Worm (Caenorhabditis elegans) whole organism, early embryonic: ENCODE measurements around the gene sul-1.

Experiments
- B0310.2 ChIP-seq: sonication (generic microtip); optimal IDR thresholded peaks from 2 replicates; lab custom pipeline; 2016; ENCODE audit warnings: mild to moderate bottlenecking, missing genetic modification characterization, missing compliant biosample characterization
- F13C5.2 ChIP-seq: sonication (generic microtip); optimal IDR thresholded peaks from 2 replicates; lab custom pipeline; 2017; ENCODE audit warnings: mild to moderate bottlenecking, missing genetic modification characterization, inconsistent platforms, missing compliant biosample characterization
- aly-1 ChIP-seq: sonication (generic microtip); optimal IDR thresholded peaks from 2 replicates; lab custom pipeline; 2016; ENCODE audit warnings: missing genetic modification characterization, missing compliant biosample characterization
- ama-1 ChIP-seq: fragments of 150-350 bp; optimal IDR thresholded peaks from 2 replicates; lab custom pipeline; 2014
- ceh-13 ChIP-seq: fragments of 200-800 bp; sonication (Bioruptor generic); optimal IDR thresholded peaks from 2 replicates; lab custom pipeline; 2018; ENCODE audit warnings: mild to moderate bottlenecking, missing genetic modification characterization, missing compliant biosample characterization
- ceh-36 ChIP-seq: sonication (generic microtip); optimal IDR thresholded peaks from 2 replicates; lab custom pipeline; 2016; ENCODE audit warnings: missing genetic modification characterization, inconsistent platforms, missing compliant biosample characterization
- ets-7 ChIP-seq: sonication (generic microtip); optimal IDR thresholded peaks from 2 replicates; lab custom pipeline; 2016; ENCODE audit warnings: missing genotype, missing genetic modification characterization, missing compliant biosample characterization
- flt-1 ChIP-seq: fragments of 200-800 bp; sonication (Bioruptor generic); IDR thresholded peaks from 2 replicates; pipeline ENCODE4 v1.3.6; 2022; ENCODE audit warnings: missing genetic modification characterization, missing compliant biosample characterization
- hmbx-1 ChIP-seq: sonication (generic microtip); optimal IDR thresholded peaks from 2 replicates; lab custom pipeline; 2016; ENCODE audit warnings: mild to moderate bottlenecking, missing genetic modification characterization, missing compliant biosample characterization
- hmg-4 ChIP-seq: fragments of 200-800 bp; sonication (Bioruptor generic); optimal IDR thresholded peaks from 2 replicates; lab custom pipeline; 2018; ENCODE audit warnings: mild to moderate bottlenecking, missing genetic modification characterization, missing compliant biosample characterization
- hnd-1 ChIP-seq: sonication (generic microtip); optimal IDR thresholded peaks from 2 replicates; lab custom pipeline; 2016; ENCODE audit warnings: missing genetic modification characterization, missing compliant biosample characterization
- pes-1 ChIP-seq: fragments of 200-800 bp; sonication (Bioruptor generic); IDR thresholded peaks from 2 replicates; pipeline ENCODE4 v1.3.6; 2022; ENCODE audit warnings: missing genetic modification reagents, missing genetic modification characterization, missing compliant biosample characterization
- scrt-1 ChIP-seq: fragments of 200-800 bp; sonication (Bioruptor generic); IDR thresholded peaks from 2 replicates; pipeline ENCODE4 v1.3.6; 2022; ENCODE audit warnings: missing genetic modification characterization, missing compliant biosample characterization
- sea-1 ChIP-seq: fragments of 200-800 bp; sonication (Bioruptor generic); conservative IDR thresholded peaks from 2 replicates; pipeline ENCODE4 v1.3.6; 2022; ENCODE audit warnings: missing genetic modification characterization, missing compliant biosample characterization
- tbx-11 ChIP-seq: fragments of 200-800 bp; sonication (Bioruptor generic); IDR thresholded peaks from 2 replicates; pipeline ENCODE4 v1.3.6; 2022; ENCODE audit warnings: missing genetic modification characterization, missing compliant biosample characterization
- tbx-37 ChIP-seq: fragments of 200-800 bp; sonication (Bioruptor generic); conservative IDR thresholded peaks from 2 replicates; pipeline ENCODE4 v1.3.6; 2022; ENCODE audit warnings: missing genetic modification reagents, missing genetic modification characterization, missing compliant biosample characterization
- tra-4 ChIP-seq: sonication (generic microtip); optimal IDR thresholded peaks from 2 replicates; lab custom pipeline; 2017; ENCODE audit warnings: missing genetic modification characterization, missing compliant biosample characterization

sul-1 gene

ce11 chrX:3247768-3248167 is 22.9 kb downstream of the sul-1 start:
- TF ChIP-seq tbx-37 (GFP tag; lab: Robert Waterston, UW) (no peak), aly-1 (no peak), hnd-1 (no peak), ets-7 (no peak), hmbx-1 (tag; lab: Kevin White, UChicago) (no peak), sea-1 (no peak), B0310.2 (tag; lab: Kevin White, UChicago) (no peak), ama-1 (no peak), tbx-11 (GFP tag; lab: Robert Waterston, UW) (no peak), F13C5.2 (no peak), flt-1 (GFP tag; lab: Robert Waterston, UW) (no peak), pes-1 (no peak), tra-4 (tag; lab: Kevin White, UChicago) (no peak), ceh-36 (tag; lab: Kevin White, UChicago) (no peak), ceh-13 (no peak), hmg-4 (GFP tag; lab: Kevin White, UChicago) (no peak), scrt-1 (GFP tag; lab: Robert Waterston, UW) (no peak)

DNA sequence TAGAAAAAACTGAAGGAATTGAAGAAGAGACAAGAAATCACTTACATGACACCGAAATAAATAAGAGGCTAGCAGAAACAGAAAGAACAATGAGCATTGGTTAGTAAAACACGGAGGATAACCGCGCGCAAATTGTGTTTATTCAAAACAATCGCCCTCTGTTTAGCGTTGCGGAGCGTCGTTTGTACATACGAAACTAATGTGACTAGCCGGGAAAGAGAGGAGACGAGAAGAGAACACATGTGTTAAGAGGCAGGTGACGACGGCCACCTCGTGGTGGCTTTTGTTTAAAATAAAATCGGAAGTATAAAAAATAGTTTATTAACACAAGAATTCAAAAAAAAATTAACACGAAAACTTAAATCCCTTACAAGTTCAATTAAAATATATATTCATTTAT is 24.9 kb downstream of the sul-1 start, which contains the start of gene F40F4.7:
F40F4.7 (minus strand) TSS at position 122 of the 400 bp plus-strand sequence.
- TF ChIP-seq hmg-4 (GFP tag; lab: Kevin White, UChicago) (peak; percentile 8), ets-7 (no peak), F13C5.2 (peak; percentile 67)

ce11 chrX:3244402-3244801 is 26.3 kb downstream of the sul-1 start:
- no peak for TF ChIP-seq F13C5.2
- no peak for TF ChIP-seq aly-1
- TF ChIP-seq ceh-13 = no peak
- TF ChIP-seq hmg-4 (GFP tag; lab: Kevin White, UChicago) = no peak
- TF ChIP-seq hnd-1 = no peak
- no peak for TF ChIP-seq flt-1 (GFP tag; lab: Robert Waterston, UW)
- TF ChIP-seq hmbx-1 (tag; lab: Kevin White, UChicago) = no peak
- no peak for TF ChIP-seq tra-4 (tag; lab: Kevin White, UChicago)
- no peak for TF ChIP-seq ceh-36 (tag; lab: Kevin White, UChicago)
- no peak for TF ChIP-seq scrt-1 (GFP tag; lab: Robert Waterston, UW)
- no peak for TF ChIP-seq ama-1
- TF ChIP-seq tbx-11 (GFP tag; lab: Robert Waterston, UW) = no peak
- TF ChIP-seq tbx-37 (GFP tag; lab: Robert Waterston, UW) = no peak
- TF ChIP-seq pes-1 = no peak
- TF ChIP-seq B0310.2 (tag; lab: Kevin White, UChicago) = no peak
- TF ChIP-seq ets-7 = no peak
- no peak for TF ChIP-seq sea-1

ce11 chrX:3243614-3244013 is 27.1 kb downstream of the sul-1 start, which contains the start of gene irg-7:
TSS of gene irg-7 (minus strand) at chrX:3243636.
- TF ChIP-seq ceh-36 (tag; lab: Kevin White, UChicago) = no peak
- no peak for TF ChIP-seq scrt-1 (GFP tag; lab: Robert Waterston, UW)
- no peak for TF ChIP-seq ama-1
- TF ChIP-seq flt-1 (GFP tag; lab: Robert Waterston, UW) = no peak
- TF ChIP-seq tbx-11 (GFP tag; lab: Robert Waterston, UW) = no peak
- TF ChIP-seq B0310.2 (tag; lab: Kevin White, UChicago) = no peak
- TF ChIP-seq aly-1 = no peak
- TF ChIP-seq tra-4 (tag; lab: Kevin White, UChicago) = no peak
- no peak for TF ChIP-seq sea-1
- no peak for TF ChIP-seq pes-1
- TF ChIP-seq F13C5.2 = no peak
- no peak for TF ChIP-seq tbx-37 (GFP tag; lab: Robert Waterston, UW)
- TF ChIP-seq hnd-1 = no peak
- no peak for TF ChIP-seq hmbx-1 (tag; lab: Kevin White, UChicago)
- TF ChIP-seq hmg-4 (GFP tag; lab: Kevin White, UChicago) = no peak
- no peak for TF ChIP-seq ets-7
- TF ChIP-seq ceh-13 = no peak

DNA sequence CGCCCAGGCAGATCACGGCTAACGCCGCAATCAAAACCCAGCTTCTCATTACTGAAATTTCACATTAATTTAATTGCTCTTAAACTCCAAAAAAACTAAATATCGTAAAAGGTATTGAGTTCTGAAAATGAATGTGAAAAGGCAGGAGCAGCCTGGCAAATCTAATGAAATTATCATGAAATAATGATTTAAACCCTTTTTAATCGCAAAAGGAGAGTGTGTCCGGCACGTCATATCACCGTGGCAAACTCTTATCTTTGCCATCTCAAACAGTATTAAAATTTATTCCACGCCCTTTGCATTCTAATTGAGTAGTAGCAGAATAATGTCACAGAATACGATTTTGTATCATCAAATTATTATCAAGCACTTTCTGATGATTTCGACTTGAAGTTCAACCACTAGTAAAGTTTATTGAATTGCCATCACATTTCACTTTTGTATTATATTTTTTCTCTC is 35.3 kb downstream of the sul-1 start, which contains the start of gene F28B4.3:
F28B4.3 (minus strand) TSS at position 51 of the 459 bp plus-strand sequence.
- TF ChIP-seq aly-1 (no peak), tbx-37 (GFP tag; lab: Robert Waterston, UW) (no peak), B0310.2 (tag; lab: Kevin White, UChicago) (no peak), tra-4 (tag; lab: Kevin White, UChicago) (no peak), tbx-11 (GFP tag; lab: Robert Waterston, UW) (no peak), ama-1 (no peak), ceh-13 (no peak), sea-1 (no peak), F13C5.2 (no peak), ets-7 (no peak), ceh-36 (tag; lab: Kevin White, UChicago) (no peak), hnd-1 (no peak), pes-1 (no peak)

DNA sequence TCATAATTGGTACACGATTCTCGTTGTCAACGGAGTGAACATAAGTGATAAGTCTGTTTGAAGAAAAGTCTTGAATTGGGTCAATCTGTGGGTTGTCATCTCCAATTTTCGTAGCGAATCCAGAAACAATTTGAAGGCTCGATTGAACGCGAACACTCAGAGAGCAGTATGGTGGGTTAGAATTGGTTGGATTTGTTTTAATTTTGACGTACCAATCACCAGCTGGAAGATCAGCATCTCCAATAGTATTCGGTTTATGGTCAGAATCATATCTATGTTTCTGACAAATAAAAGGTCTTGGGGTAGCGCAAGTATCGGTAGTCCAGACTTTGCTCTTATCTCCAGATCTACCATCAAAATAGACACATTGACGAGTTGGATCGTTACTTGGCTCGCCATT is 40.1 kb downstream of the sul-1 start:
- TF ChIP-seq F13C5.2 (no peak), scrt-1 (GFP tag; lab: Robert Waterston, UW) (no peak), ama-1 (no peak), hmbx-1 (tag; lab: Kevin White, UChicago) (no peak), aly-1 (no peak), tbx-37 (GFP tag; lab: Robert Waterston, UW) (no peak), flt-1 (GFP tag; lab: Robert Waterston, UW) (no peak), tbx-11 (GFP tag; lab: Robert Waterston, UW) (no peak), ceh-36 (tag; lab: Kevin White, UChicago) (no peak), sea-1 (no peak)

- TF ChIP-seq sea-1 (no peak), tbx-11 (GFP tag; lab: Robert Waterston, UW) (no peak), F13C5.2 (no peak)
These were observed 42.0 kb downstream of the sul-1 start for ce11 chrX:3228701-3229100.
